Worm (Caenorhabditis elegans) whole organism, mixed stage, embryonic: Measurements from ENCODE around the gene ZK154.6.
A peak's percentile ranks its signal among the peaks of the same experiment; 100 is the strongest.

Experiments
- blmp-1 ChIP-seq: fragments of 150-350 bp; optimal IDR thresholded peaks from 2 replicates; lab custom pipeline; 2014; ENCODE audit warnings: missing biosample characterization, missing genetic modification characterization
- ceh-39 ChIP-seq: fragments of 150-350 bp; optimal IDR thresholded peaks from 2 replicates; lab custom pipeline; 2014; ENCODE audit warnings: missing biosample characterization, missing genetic modification characterization
- ceh-43 ChIP-seq: fragments of 200-800 bp; sonication (Bioruptor generic); optimal IDR thresholded peaks from 2 replicates; lab custom pipeline; 2018; ENCODE audit warnings: mild to moderate bottlenecking, missing genetic modification characterization, moderate library complexity, missing compliant biosample characterization
- ces-1 ChIP-seq: fragments of 150-350 bp; optimal IDR thresholded peaks from 2 replicates; lab custom pipeline; 2014; ENCODE audit warnings: missing biosample characterization, missing genetic modification reagents, missing genetic modification characterization
- elt-1 ChIP-seq: sonication (generic microtip); optimal IDR thresholded peaks from 2 replicates; lab custom pipeline; 2017; ENCODE audit warnings: missing genetic modification characterization, mild to moderate bottlenecking, missing compliant biosample characterization, antibody characterized with exemption, moderate library complexity, borderline replicate concordance; ENCODE audit not compliant: insufficient read depth
- flh-1 ChIP-seq: fragments of 200-800 bp; sonication (Bioruptor generic); optimal IDR thresholded peaks from 2 replicates; lab custom pipeline; 2018; ENCODE audit warnings: mild to moderate bottlenecking, missing genetic modification characterization, moderate library complexity, missing compliant biosample characterization
- hlh-1 ChIP-seq: fragments of 150-350 bp; optimal IDR thresholded peaks from 2 replicates; lab custom pipeline; 2014; ENCODE audit warnings: missing biosample characterization, missing genetic modification reagents, missing genetic modification characterization
- lin-13 ChIP-seq: fragments of 150-350 bp; optimal IDR thresholded peaks from 2 replicates; lab custom pipeline; 2014; ENCODE audit warnings: missing biosample characterization, missing genetic modification characterization
- lin-32 ChIP-seq: fragments of 200-800 bp; sonication (Bioruptor generic); optimal IDR thresholded peaks from 2 replicates; lab custom pipeline; 2018; ENCODE audit warnings: mild to moderate bottlenecking, missing genetic modification characterization, missing compliant biosample characterization
- lsy-2 ChIP-seq: fragments of 150-350 bp; optimal IDR thresholded peaks from 2 replicates; lab custom pipeline; 2014; ENCODE audit warnings: missing biosample characterization, missing genetic modification characterization
- mep-1 ChIP-seq: fragments of 150-350 bp; optimal IDR thresholded peaks from 2 replicates; lab custom pipeline; 2017; ENCODE audit warnings: missing biosample characterization, missing genetic modification reagents, missing genetic modification characterization, inconsistent platforms
- nhr-12 ChIP-seq: fragments of 150-350 bp; optimal IDR thresholded peaks from 2 replicates; lab custom pipeline; 2014; ENCODE audit warnings: missing biosample characterization, missing genetic modification characterization
- nhr-2 ChIP-seq: fragments of 150-350 bp; optimal IDR thresholded peaks from 2 replicates; lab custom pipeline; 2014; ENCODE audit warnings: missing biosample characterization, missing genetic modification characterization
- pha-4 ChIP-seq: fragments of 150-350 bp; optimal IDR thresholded peaks from 2 replicates; lab custom pipeline; 2018; ENCODE audit warnings: missing biosample characterization, missing genetic modification reagents, missing genetic modification characterization
- sem-2 ChIP-seq: fragments of 200-800 bp; sonication (Bioruptor generic); optimal IDR thresholded peaks from 2 replicates; lab custom pipeline; 2018; ENCODE audit warnings: mild to moderate bottlenecking, missing genetic modification characterization, missing compliant biosample characterization
- snpc-4 ChIP-seq: fragments of 150-350 bp; optimal IDR thresholded peaks from 2 replicates; lab custom pipeline; 2014; ENCODE audit warnings: missing biosample characterization, missing genetic modification characterization
- sptf-1 ChIP-seq: sonication (generic microtip); optimal IDR thresholded peaks from 2 replicates; lab custom pipeline; 2017; ENCODE audit warnings: mild to moderate bottlenecking, missing genetic modification characterization, moderate library complexity, missing compliant biosample characterization
- unc-120 ChIP-seq: sonication (generic microtip); optimal IDR thresholded peaks from 2 replicates; lab custom pipeline; 2017; ENCODE audit warnings: missing genetic modification characterization, missing compliant biosample characterization; ENCODE audit not compliant: poor library complexity, severe bottlenecking
- unc-39 ChIP-seq: fragments of 150-350 bp; optimal IDR thresholded peaks from 2 replicates; lab custom pipeline; 2014; ENCODE audit warnings: missing biosample characterization, missing genetic modification characterization
- ztf-11 ChIP-seq: fragments of 150-350 bp; optimal IDR thresholded peaks from 2 replicates; lab custom pipeline; 2014; ENCODE audit warnings: missing biosample characterization, missing genetic modification characterization

The ZK154.6 gene

ce11 chrX:7750084-7750483 lies 43.3 kb downstream of the ZK154.6 start:
- TF ChIP-seq sem-2 (GFP tag; lab: Kevin White, UChicago) (no peak), nhr-2 (tag; lab: Kevin White, UChicago) (peak; percentile 35)
- TF ChIP-seq, all 35 proteins: peak for 1

ce11 chrX:7745386-7745785 lies 48.0 kb downstream of the ZK154.6 start:
- TF ChIP-seq ceh-39 (tag; lab: Kevin White, UChicago) = no peak
- TF ChIP-seq elt-1 = no peak
- no peak for TF ChIP-seq lin-32 (GFP tag; lab: Kevin White, UChicago)
- no peak for TF ChIP-seq mep-1 (tag; lab: Kevin White, UChicago)
- TF ChIP-seq, all 35 proteins: peak for 0

DNA sequence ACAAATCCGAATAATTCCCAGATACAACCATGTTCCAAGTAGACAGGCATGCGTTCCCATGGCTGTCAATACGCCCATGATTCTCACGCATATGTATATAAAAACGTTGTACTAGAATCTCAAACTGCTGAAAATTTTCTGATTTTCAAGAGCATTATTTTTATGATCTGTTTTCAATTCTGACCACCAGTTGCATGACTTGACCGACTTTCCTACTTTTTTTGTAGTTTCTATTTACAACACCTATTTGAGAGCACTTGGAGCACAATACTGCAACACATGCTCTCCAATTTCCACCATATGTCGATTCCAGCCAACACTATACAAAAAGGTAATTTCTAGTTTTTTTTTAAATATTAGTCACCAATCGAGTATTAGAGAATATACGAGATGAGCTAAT lies 49.4 kb downstream of the ZK154.6 start, which contains the start of gene ref-2:
Gene ref-2 (plus strand): TSS at position 301 of the 400 bp plus-strand sequence.
- no peak for TF ChIP-seq ztf-11
- no peak for TF ChIP-seq snpc-4 (tag; lab: Kevin White, UChicago)
- no peak for TF ChIP-seq nhr-12 (tag; lab: Kevin White, UChicago)
- TF ChIP-seq flh-1 (GFP tag; lab: Kevin White, UChicago) = no peak
- TF ChIP-seq ceh-43 = no peak
- TF ChIP-seq sptf-1 (tag; lab: Kevin White, UChicago) = no peak
- TF ChIP-seq lin-32 (GFP tag; lab: Kevin White, UChicago) = no peak
- no peak for TF ChIP-seq blmp-1
- TF ChIP-seq hlh-1 (tag; lab: Kevin White, UChicago) = no peak
- no peak for TF ChIP-seq lin-13 (tag; lab: Kevin White, UChicago)
- no peak for TF ChIP-seq unc-39 (tag; lab: Kevin White, UChicago)
- TF ChIP-seq pha-4 (tag; lab: Kevin White, UChicago) = no peak
- TF ChIP-seq sem-2 (GFP tag; lab: Kevin White, UChicago) = no peak
- no peak for TF ChIP-seq ces-1 (GFP tag; lab: Kevin White, UChicago)
- TF ChIP-seq lsy-2 (tag; lab: Kevin White, UChicago) = no peak
- TF ChIP-seq unc-120 (tag; lab: Kevin White, UChicago) = no peak
- TF ChIP-seq, all 35 proteins: peak for 0
